Worm (Caenorhabditis elegans) whole organism, late embryonic: ENCODE data around the gene K11H3.5.

Experiments
- F13H6.1 ChIP-seq: sonication (generic microtip); optimal IDR thresholded peaks from 2 replicates; lab custom pipeline; 2016; ENCODE audit warnings: missing genetic modification characterization, missing compliant biosample characterization
- K09A11.1 ChIP-seq: sonication (generic microtip); optimal IDR thresholded peaks from 2 replicates; lab custom pipeline; 2017; ENCODE audit warnings: antibody characterized with exemption, mild to moderate bottlenecking, missing genetic modification characterization, missing compliant biosample characterization; ENCODE audit not compliant: insufficient read depth
- T23F11.4 ChIP-seq: fragments of 200-800 bp; sonication (Bioruptor generic); optimal IDR thresholded peaks from 2 replicates; lab custom pipeline; 2018; ENCODE audit warnings: mild to moderate bottlenecking, missing genetic modification characterization, missing compliant biosample characterization
- Y22D7AL.16 ChIP-seq: sonication (generic microtip); optimal IDR thresholded peaks from 2 replicates; lab custom pipeline; 2016; ENCODE audit warnings: missing genetic modification characterization, missing compliant biosample characterization
- ama-1 ChIP-seq: fragments of 150-350 bp; optimal IDR thresholded peaks from 2 replicates; lab custom pipeline; 2014
- ceh-14 ChIP-seq: sonication (generic microtip); optimal IDR thresholded peaks from 2 replicates; lab custom pipeline; 2016; ENCODE audit warnings: missing genotype, missing genetic modification characterization, missing compliant biosample characterization
- ceh-18 ChIP-seq: sonication (generic microtip); optimal IDR thresholded peaks from 2 replicates; lab custom pipeline; 2016; ENCODE audit warnings: missing genetic modification characterization, missing compliant biosample characterization
- ceh-19 ChIP-seq: fragments of 200-800 bp; sonication (Bioruptor generic); optimal IDR thresholded peaks from 2 replicates; lab custom pipeline; 2018; ENCODE audit warnings: mild to moderate bottlenecking, missing genetic modification characterization, missing compliant biosample characterization
- ceh-2 ChIP-seq: sonication (generic microtip); optimal IDR thresholded peaks from 2 replicates; lab custom pipeline; 2016; ENCODE audit warnings: missing genotype, missing genetic modification characterization, missing compliant biosample characterization
- ceh-22 ChIP-seq: sonication (generic microtip); optimal IDR thresholded peaks from 2 replicates; lab custom pipeline; 2017; ENCODE audit warnings: missing biosample characterization, missing genetic modification characterization
- ceh-31 ChIP-seq: sonication (generic microtip); optimal IDR thresholded peaks from 2 replicates; lab custom pipeline; 2016; ENCODE audit warnings: missing genetic modification characterization, missing compliant biosample characterization
- ceh-9 ChIP-seq: sonication (generic microtip); optimal IDR thresholded peaks from 2 replicates; lab custom pipeline; 2016; ENCODE audit warnings: mild to moderate bottlenecking, missing genetic modification characterization, inconsistent platforms, missing compliant biosample characterization
- dve-1 ChIP-seq: sonication (generic microtip); optimal IDR thresholded peaks from 2 replicates; lab custom pipeline; 2017; ENCODE audit warnings: antibody characterized with exemption, mild to moderate bottlenecking, missing genetic modification characterization, missing compliant biosample characterization
- eyg-1 ChIP-seq: sonication (generic microtip); optimal IDR thresholded peaks from 2 replicates; lab custom pipeline; 2016; ENCODE audit warnings: missing genotype, missing genetic modification characterization, missing compliant biosample characterization
- fax-1 ChIP-seq: sonication (generic microtip); optimal IDR thresholded peaks from 2 replicates; lab custom pipeline; 2016; ENCODE audit warnings: missing genotype, missing genetic modification characterization, missing compliant biosample characterization
- fkh-10 ChIP-seq: fragments of 150-350 bp; optimal IDR thresholded peaks from 2 replicates; lab custom pipeline; 2014; ENCODE audit warnings: missing biosample characterization, missing genetic modification reagents, missing genetic modification characterization
- fkh-6 ChIP-seq: sonication (generic microtip); optimal IDR thresholded peaks from 2 replicates; lab custom pipeline; 2016; ENCODE audit warnings: missing genetic modification characterization, missing compliant biosample characterization
- gmeb-2 ChIP-seq: sonication (generic microtip); optimal IDR thresholded peaks from 2 replicates; lab custom pipeline; 2016; ENCODE audit warnings: missing genetic modification characterization, inconsistent platforms, missing compliant biosample characterization
- hlh-15 ChIP-seq: sonication (generic microtip); optimal IDR thresholded peaks from 2 replicates; lab custom pipeline; 2016; ENCODE audit warnings: missing genetic modification characterization, missing compliant biosample characterization
- hlh-30 ChIP-seq: sonication (generic microtip); optimal IDR thresholded peaks from 2 replicates; lab custom pipeline; 2017; ENCODE audit warnings: antibody characterized with exemption, missing genetic modification characterization, missing compliant biosample characterization; ENCODE audit not compliant: insufficient read depth
- hlh-6 ChIP-seq: sonication (generic microtip); optimal IDR thresholded peaks from 2 replicates; lab custom pipeline; 2016; ENCODE audit warnings: missing genotype, missing genetic modification characterization, missing compliant biosample characterization
- hlh-8 ChIP-seq: sonication (generic microtip); optimal IDR thresholded peaks from 2 replicates; lab custom pipeline; 2016; ENCODE audit warnings: missing genotype, missing genetic modification characterization, missing compliant biosample characterization
- lin-11 ChIP-seq: fragments of 200-800 bp; sonication (Bioruptor generic); optimal IDR thresholded peaks from 2 replicates; lab custom pipeline; 2018; ENCODE audit warnings: mild to moderate bottlenecking, missing genetic modification characterization, missing compliant biosample characterization
- mec-3 ChIP-seq: sonication (generic microtip); optimal IDR thresholded peaks from 2 replicates; lab custom pipeline; 2016; ENCODE audit warnings: borderline replicate concordance, missing genetic modification characterization, missing compliant biosample characterization
- nfya-1 ChIP-seq: sonication (generic microtip); optimal IDR thresholded peaks from 2 replicates; lab custom pipeline; 2017; ENCODE audit warnings: missing genetic modification characterization, mild to moderate bottlenecking, missing compliant biosample characterization, antibody characterized with exemption, moderate library complexity
- nhr-11 ChIP-seq: fragments of 150-350 bp; optimal IDR thresholded peaks from 2 replicates; lab custom pipeline; 2014; ENCODE audit warnings: missing biosample characterization, missing genetic modification characterization
- pag-3 ChIP-seq: sonication (generic microtip); optimal IDR thresholded peaks from 2 replicates; lab custom pipeline; 2016; ENCODE audit warnings: missing compliant biosample characterization, missing genetic modification characterization, borderline replicate concordance
- pat-9 ChIP-seq: fragments of 200-800 bp; sonication (Bioruptor generic); optimal IDR thresholded peaks from 2 replicates; lab custom pipeline; 2018; ENCODE audit warnings: mild to moderate bottlenecking, missing genetic modification characterization, moderate library complexity, missing compliant biosample characterization
- pha-2 ChIP-seq: sonication (generic microtip); optimal IDR thresholded peaks from 2 replicates; lab custom pipeline; 2017; ENCODE audit warnings: mild to moderate bottlenecking, missing genetic modification characterization, missing compliant biosample characterization
- pqm-1 ChIP-seq: sonication (generic microtip); optimal IDR thresholded peaks from 2 replicates; lab custom pipeline; 2016; ENCODE audit warnings: missing genetic modification characterization, missing compliant biosample characterization
- rnt-1 ChIP-seq: sonication (generic microtip); optimal IDR thresholded peaks from 2 replicates; lab custom pipeline; 2016; ENCODE audit warnings: missing genetic modification characterization, missing compliant biosample characterization
- tbx-2 ChIP-seq: sonication (generic microtip); optimal IDR thresholded peaks from 2 replicates; lab custom pipeline; 2016; ENCODE audit warnings: missing genetic modification characterization, missing compliant biosample characterization
- tbx-7 ChIP-seq: sonication (generic microtip); optimal IDR thresholded peaks from 2 replicates; lab custom pipeline; 2016; ENCODE audit warnings: missing genotype, missing genetic modification characterization, missing compliant biosample characterization
- ttx-3 ChIP-seq: sonication (generic microtip); optimal IDR thresholded peaks from 2 replicates; lab custom pipeline; 2016; ENCODE audit warnings: missing genetic modification reagents, missing genetic modification characterization, missing compliant biosample characterization
- unc-3 ChIP-seq, 2 experiments: fragments of 200-800 bp in 1 of 2; sonication (Bioruptor generic) in 1 of 2; sonication (generic microtip) in 1 of 2; conservative IDR thresholded peaks in 1 of 2; optimal IDR thresholded peaks in 1 of 2; 2 replicates each; pipeline versions ENCODE4 v1.3.6 to Lab custom; 2016 to 2022; ENCODE audit warnings: missing compliant biosample characterization in 2 of 2, missing genetic modification characterization in 2 of 2, missing genetic modification reagents in 1 of 2
- unc-42 ChIP-seq: sonication (generic microtip); optimal IDR thresholded peaks from 2 replicates; lab custom pipeline; 2016; ENCODE audit warnings: missing genotype, missing genetic modification characterization, missing compliant biosample characterization
- unc-86 ChIP-seq: sonication (generic microtip); optimal IDR thresholded peaks from 2 replicates; lab custom pipeline; 2016; ENCODE audit warnings: missing genetic modification characterization, missing compliant biosample characterization
- zip-5 ChIP-seq: sonication (generic microtip); optimal IDR thresholded peaks from 2 replicates; lab custom pipeline; 2016; ENCODE audit warnings: missing genetic modification characterization, missing compliant biosample characterization
- ztf-16 ChIP-seq: sonication (generic microtip); optimal IDR thresholded peaks from 2 replicates; lab custom pipeline; 2017; ENCODE audit warnings: missing genetic modification characterization, missing compliant biosample characterization

Gene K11H3.5

ce11 chrIII:9822942-9823341 lies 20.6 kb upstream of the K11H3.5 start, which contains the start of gene arl-5:
arl-5 (plus strand) TSS chrIII:9823242.
- TF ChIP-seq rnt-1 (tag; lab: Kevin White, UChicago) (no peak), F13H6.1 (tag; lab: Kevin White, UChicago) (no peak), hlh-30 (no peak), unc-86 (tag; lab: Kevin White, UChicago) (no peak), T23F11.4 (GFP tag; lab: Kevin White, UChicago) (no peak), ceh-19 (GFP tag; lab: Kevin White, UChicago) (no peak), nfya-1 (tag; lab: Kevin White, UChicago) (no peak), hlh-6 (no peak), unc-42 (tag; lab: Kevin White, UChicago) (no peak), ceh-9 (tag; lab: Kevin White, UChicago) (no peak), ceh-14 (tag; lab: Kevin White, UChicago) (no peak)

DNA sequence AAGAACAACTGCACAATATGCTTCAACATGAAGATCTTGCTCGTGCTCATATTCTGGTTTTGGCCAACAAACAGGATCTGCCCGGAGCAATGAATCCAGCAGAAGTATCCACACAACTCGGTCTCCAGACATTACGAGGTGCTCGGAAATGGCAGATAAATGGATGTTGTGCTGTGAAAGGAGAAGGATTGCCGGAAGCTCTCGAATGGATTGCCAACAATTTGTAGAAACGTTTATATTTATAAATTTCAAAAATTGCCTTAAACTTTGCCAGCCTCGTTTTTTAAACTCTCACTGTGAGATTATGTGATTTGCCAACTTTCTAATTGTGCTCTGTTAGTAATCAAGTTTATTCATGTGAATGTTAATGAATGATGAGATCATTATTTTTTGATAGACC lies 19.8 kb upstream of the K11H3.5 start:
- no peak for TF ChIP-seq hlh-15 (tag; lab: Kevin White, UChicago)
- no peak for TF ChIP-seq K09A11.1 (tag; lab: Kevin White, UChicago)
- no peak for TF ChIP-seq mec-3
- TF ChIP-seq ama-1 (lab: Kevin White, UChicago) = no peak
- TF ChIP-seq nhr-11 (tag; lab: Kevin White, UChicago) = no peak
- no peak for TF ChIP-seq lin-11 (tag; lab: Kevin White, UChicago)
- no peak for TF ChIP-seq hlh-8
- no peak for TF ChIP-seq fkh-6 (tag; lab: Kevin White, UChicago)
- no peak for TF ChIP-seq pat-9 (tag; lab: Kevin White, UChicago)
- no peak for TF ChIP-seq ceh-19 (GFP tag; lab: Kevin White, UChicago)
- TF ChIP-seq, all 69 proteins: peak for 0

- TF ChIP-seq ceh-2 (tag; lab: Kevin White, UChicago) (no peak), ceh-31 (no peak), ceh-19 (GFP tag; lab: Kevin White, UChicago) (no peak), unc-3 (GFP tag; conservative IDR thresholded peaks at IDR 0.05; lab: Robert Waterston, UW) (no peak), unc-3 (tag; optimal IDR thresholded peaks at IDR 0.05; lab: Kevin White, UChicago) (no peak), gmeb-2 (no peak), ceh-18 (tag; lab: Kevin White, UChicago) (no peak), tbx-7 (tag; lab: Kevin White, UChicago) (no peak), ttx-3 (no peak), hlh-6 (no peak), ztf-16 (tag; lab: Kevin White, UChicago) (no peak), hlh-15 (tag; lab: Kevin White, UChicago) (no peak), pqm-1 (tag; lab: Kevin White, UChicago) (no peak), dve-1 (tag; lab: Kevin White, UChicago) (no peak)
Measured at ce11 chrIII:9824330-9824934, 19.1 kb upstream of the K11H3.5 start, which contains the start of gene lin-52. lin-52 (minus strand) TSS chrIII:9824750.

DNA sequence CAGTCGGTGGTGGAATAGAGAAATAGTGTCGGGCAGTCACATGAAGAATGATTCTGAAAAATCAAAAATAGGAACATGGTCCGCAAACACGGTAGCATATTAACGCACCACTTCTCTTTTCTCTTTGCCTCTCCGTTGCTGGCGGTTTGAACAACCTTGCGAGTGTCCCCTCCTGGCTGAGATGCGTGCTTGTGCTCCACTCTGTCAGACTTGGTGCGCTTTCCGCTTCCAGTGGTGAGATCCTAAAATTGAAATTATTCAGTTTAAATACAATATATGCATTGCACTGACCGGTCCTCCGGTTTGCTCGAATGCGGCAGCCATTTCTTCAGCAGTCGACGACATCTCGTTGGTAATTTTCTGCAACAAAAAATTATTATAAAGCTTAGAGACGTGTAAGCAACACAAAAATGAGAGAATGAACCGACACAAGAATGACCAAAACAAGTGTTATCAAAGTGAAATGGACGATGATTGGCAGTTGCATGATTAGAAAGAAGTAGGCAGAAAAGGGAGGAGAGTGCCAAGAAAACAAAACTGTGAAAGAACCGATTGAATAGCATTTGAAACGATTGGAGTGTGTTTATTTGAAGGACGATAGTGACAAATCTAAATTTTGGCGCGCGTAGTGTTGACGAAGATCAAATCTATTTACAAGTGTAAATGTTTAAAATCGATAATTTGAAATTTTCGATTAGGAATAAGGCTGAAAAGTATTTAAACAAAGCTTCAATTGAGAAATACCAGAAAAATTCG lies 18.3 kb upstream of the K11H3.5 start, which contains the start of gene ZK632.9:
TSS of gene ZK632.9 (minus strand) at position 360 of the 756 bp plus-strand sequence.
- TF ChIP-seq tbx-2 (tag; lab: Kevin White, UChicago) (peak; percentile 14), lin-11 (tag; lab: Kevin White, UChicago) (no peak)

ce11 chrIII:9826005-9826404 lies 17.6 kb upstream of the K11H3.5 start:
- TF ChIP-seq fax-1 (tag; lab: Kevin White, UChicago) = no peak
- TF ChIP-seq nfya-1 (tag; lab: Kevin White, UChicago) = peak; percentile 3
- TF ChIP-seq ceh-22 = no peak
- TF ChIP-seq pha-2 (tag; lab: Kevin White, UChicago) = no peak
- no peak for TF ChIP-seq T23F11.4 (GFP tag; lab: Kevin White, UChicago)
- no peak for TF ChIP-seq Y22D7AL.16 (tag; lab: Kevin White, UChicago)
- TF ChIP-seq hlh-30 = peak; percentile 55
- no peak for TF ChIP-seq eyg-1 (tag; lab: Kevin White, UChicago)
- no peak for TF ChIP-seq zip-5
- no peak for TF ChIP-seq fkh-10 (GFP tag; lab: Kevin White, UChicago)
- TF ChIP-seq pag-3 (tag; lab: Kevin White, UChicago) = no peak
